Fruit fly (Drosophila melanogaster) whole organism, embryonic: ENCODE data around the gene CG11898.

Source experiments
- Blimp-1 ChIP-seq: fragments of 200-800 bp; sonication (Bioruptor generic); optimal IDR thresholded peaks from 3 replicates; lab custom pipeline; 2018; ENCODE audit warnings: missing biosample characterization, missing genetic modification characterization, mild to moderate bottlenecking, moderate library complexity, missing genetic modification reagents
- CG10209 ChIP-seq: fragments of 200-800 bp; sonication (Bioruptor generic); optimal IDR thresholded peaks from 3 replicates; lab custom pipeline; 2017; ENCODE audit warnings: missing biosample characterization, mild to moderate bottlenecking, missing genetic modification characterization, missing genetic modification reagents
- CG11093 ChIP-seq: fragments of 200-800 bp; sonication (Bioruptor generic); IDR thresholded peaks from 3 replicates; pipeline ENCODE4 v1.3.6; 2022; ENCODE audit warnings: missing biosample characterization, missing genetic modification characterization
- CG11398 ChIP-seq: fragments of 200-800 bp; sonication (Bioruptor generic); optimal IDR thresholded peaks from 2 replicates; lab custom pipeline; 2016; ENCODE audit warnings: missing biosample characterization, missing genetic modification characterization
- CG12071 ChIP-seq: fragments of 200-800 bp; sonication (Bioruptor generic); optimal IDR thresholded peaks from 3 replicates; lab custom pipeline; 2018; ENCODE audit warnings: missing biosample characterization, mild to moderate bottlenecking, missing genetic modification characterization
- CG13287 ChIP-seq: fragments of 200-800 bp; sonication (Bioruptor generic); IDR thresholded peaks from 2 replicates; pipeline ENCODE4 v1.3.6; 2022; ENCODE audit warnings: missing biosample characterization, missing genetic modification characterization; ENCODE audit not compliant: partially characterized antibody
- CG13424 ChIP-seq: fragments of 200-800 bp; sonication (Bioruptor generic); optimal IDR thresholded peaks from 2 replicates; lab custom pipeline; 2019; ENCODE audit warnings: missing biosample characterization, mild to moderate bottlenecking, missing genetic modification characterization, moderate library complexity
- CG14014 ChIP-seq: fragments of 200-800 bp; sonication (Bioruptor generic); IDR thresholded peaks from 2 replicates; pipeline ENCODE4 v1.3.6; 2022; ENCODE audit warnings: missing biosample characterization, missing genetic modification characterization
- CG15479 ChIP-seq: fragments of 200-800 bp; sonication (Bioruptor generic); optimal IDR thresholded peaks from 3 replicates; lab custom pipeline; 2019; ENCODE audit warnings: missing biosample characterization, mild to moderate bottlenecking, missing genetic modification characterization, moderate library complexity
- CG15514 ChIP-seq: fragments of 200-800 bp; sonication (Bioruptor generic); optimal IDR thresholded peaks from 3 replicates; lab custom pipeline; 2017; ENCODE audit warnings: missing biosample characterization, missing genetic modification characterization, mild to moderate bottlenecking, moderate library complexity, missing genetic modification reagents
- CG2678 ChIP-seq: fragments of 200-800 bp; sonication (Bioruptor generic); optimal IDR thresholded peaks from 3 replicates; lab custom pipeline; 2019; ENCODE audit warnings: missing biosample characterization, mild to moderate bottlenecking, missing genetic modification characterization, moderate library complexity
- CG3726 ChIP-seq: fragments of 200-800 bp; sonication (Bioruptor generic); IDR thresholded peaks from 3 replicates; pipeline ENCODE4, ENCODE4 v1.3.6; 2022; ENCODE audit warnings: missing biosample characterization, missing genetic modification characterization
- CG3847 ChIP-seq: fragments of 200-800 bp; sonication (Bioruptor generic); IDR thresholded peaks from 2 replicates; pipeline ENCODE4 v1.3.6; 2022; ENCODE audit warnings: missing biosample characterization, missing genetic modification characterization
- CG3995 ChIP-seq: fragments of 200-800 bp; sonication (Bioruptor generic); optimal IDR thresholded peaks from 3 replicates; lab custom pipeline; 2016; ENCODE audit warnings: missing biosample characterization, missing genetic modification characterization
- CG4282 ChIP-seq: fragments of 200-800 bp; sonication (Bioruptor generic); optimal IDR thresholded peaks from 2 replicates; lab custom pipeline; 2016; ENCODE audit warnings: missing biosample characterization, missing genetic modification characterization
- CG4360 ChIP-seq: fragments of 200-800 bp; sonication (Bioruptor generic); IDR thresholded peaks from 2 replicates; pipeline ENCODE4 v1.3.6; 2022; ENCODE audit warnings: missing biosample characterization, missing genetic modification characterization
- CG4404 ChIP-seq: fragments of 200-800 bp; sonication (Bioruptor generic); IDR thresholded peaks from 2 replicates; pipeline ENCODE4 v1.3.6; 2022; ENCODE audit warnings: missing biosample characterization, missing genetic modification characterization
- CG4707 ChIP-seq: fragments of 200-800 bp; sonication (Bioruptor generic); optimal IDR thresholded peaks from 2 replicates; lab custom pipeline; 2018; ENCODE audit warnings: missing biosample characterization, mild to moderate bottlenecking, missing genetic modification characterization, moderate library complexity
- CG6813 ChIP-seq: fragments of 200-800 bp; sonication (Bioruptor generic); optimal IDR thresholded peaks from 2 replicates; lab custom pipeline; 2017; ENCODE audit warnings: missing biosample characterization, missing genetic modification characterization, mild to moderate bottlenecking, moderate library complexity, missing genetic modification reagents
- CG7271 ChIP-seq: fragments of 200-800 bp; sonication (Bioruptor generic); optimal IDR thresholded peaks from 2 replicates; lab custom pipeline; 2018; ENCODE audit warnings: missing biosample characterization, mild to moderate bottlenecking, missing genetic modification characterization, moderate library complexity
- CG7357 ChIP-seq: fragments of 200-800 bp; sonication (Bioruptor generic); IDR thresholded peaks from 3 replicates; pipeline ENCODE4 v1.3.6; 2022; ENCODE audit warnings: missing biosample characterization, missing genetic modification characterization
- CG9876 ChIP-seq: fragments of 200-800 bp; sonication (Bioruptor generic); optimal IDR thresholded peaks from 2 replicates; lab custom pipeline; 2016; ENCODE audit warnings: missing biosample characterization, missing genetic modification characterization
- Chrac-16 ChIP-seq: fragments of 200-800 bp; sonication (Bioruptor generic); optimal IDR thresholded peaks from 3 replicates; lab custom pipeline; 2016; ENCODE audit warnings: missing biosample characterization, missing genetic modification characterization
- D ChIP-seq, 2 experiments: fragments of 200-800 bp in 1 of 2; fragments of >200 bp in 1 of 2; sonication (Bioruptor generic) in 1 of 2; optimal IDR thresholded peaks; 2 replicates in 1 of 2; 3 replicates in 1 of 2; lab custom pipeline; 2017; ENCODE audit warnings: mild to moderate bottlenecking in 1 of 2, missing biosample characterization in 1 of 2, missing genetic modification characterization in 1 of 2, missing genetic modification reagents in 1 of 2
- Dbx ChIP-seq: fragments of 200-800 bp; sonication (Bioruptor generic); IDR thresholded peaks from 3 replicates; pipeline ENCODE4 v1.3.6; 2022; ENCODE audit warnings: missing biosample characterization, missing genetic modification characterization
- Gsc ChIP-seq: fragments of 200-800 bp; sonication (Bioruptor generic); IDR thresholded peaks from 2 replicates; pipeline ENCODE4 v1.3.6; 2022; ENCODE audit warnings: missing biosample characterization, missing genetic modification characterization
- Hey ChIP-seq: fragments of 200-800 bp; sonication (Bioruptor generic); optimal IDR thresholded peaks from 3 replicates; lab custom pipeline; 2018; ENCODE audit warnings: missing biosample characterization, mild to moderate bottlenecking, missing genetic modification characterization
- Hmx ChIP-seq: fragments of 200-800 bp; sonication (Bioruptor generic); optimal IDR thresholded peaks from 2 replicates; lab custom pipeline; 2016; ENCODE audit warnings: missing biosample characterization, missing genetic modification characterization
- Hr51 ChIP-seq, 2 experiments: fragments of 200-800 bp; sonication (Bioruptor generic); optimal IDR thresholded peaks; 2 replicates in 1 of 2; 3 replicates in 1 of 2; lab custom pipeline; 2016 to 2018; ENCODE audit warnings: missing biosample characterization in 2 of 2, missing genetic modification characterization in 2 of 2, mild to moderate bottlenecking in 1 of 2, moderate library complexity in 1 of 2
- MTF-1 ChIP-seq: fragments of 200-800 bp; sonication (Bioruptor generic); optimal IDR thresholded peaks from 2 replicates; lab custom pipeline; 2018; ENCODE audit warnings: missing biosample characterization, mild to moderate bottlenecking, missing genetic modification characterization, borderline replicate concordance
- Mad ChIP-seq: fragments of 200-800 bp; sonication (Bioruptor generic); optimal IDR thresholded peaks from 2 replicates; lab custom pipeline; 2016; ENCODE audit warnings: missing biosample characterization, missing genetic modification characterization
- Mrtf ChIP-seq: fragments of 200-800 bp; sonication (Bioruptor generic); IDR thresholded peaks from 3 replicates; pipeline ENCODE4 v1.3.6; 2022; ENCODE audit warnings: missing biosample characterization, missing genetic modification characterization
- Neu2 ChIP-seq: fragments of 200-800 bp; sonication (Bioruptor generic); optimal IDR thresholded peaks from 3 replicates; lab custom pipeline; 2016; ENCODE audit warnings: missing biosample characterization, missing genetic modification characterization, borderline replicate concordance
- PHDP ChIP-seq: fragments of 200-800 bp; sonication (Bioruptor generic); optimal IDR thresholded peaks from 3 replicates; lab custom pipeline; 2018; ENCODE audit warnings: missing biosample characterization, mild to moderate bottlenecking, missing genetic modification characterization, moderate library complexity
- Sin3A ChIP-seq: fragments of >200 bp; optimal IDR thresholded peaks from 2 replicates; lab custom pipeline; 2018
- Spps ChIP-seq: fragments of 200-800 bp; sonication (Bioruptor generic); optimal IDR thresholded peaks from 2 replicates; lab custom pipeline; 2018; ENCODE audit warnings: missing biosample characterization, mild to moderate bottlenecking, missing genetic modification characterization
- Xbp1 ChIP-seq: fragments of 200-800 bp; sonication (Bioruptor generic); optimal IDR thresholded peaks from 3 replicates; lab custom pipeline; 2016; ENCODE audit warnings: missing biosample characterization, mild to moderate bottlenecking, missing genetic modification characterization
- bab2 ChIP-seq: fragments of 200-800 bp; sonication (Bioruptor generic); optimal IDR thresholded peaks from 2 replicates; lab custom pipeline; 2016; ENCODE audit warnings: missing biosample characterization, missing genetic modification characterization
- btn ChIP-seq: fragments of 200-800 bp; sonication (Bioruptor generic); optimal IDR thresholded peaks from 2 replicates; lab custom pipeline; 2016; ENCODE audit warnings: missing biosample characterization, missing genetic modification characterization
- fu2 ChIP-seq: fragments of 200-800 bp; sonication (Bioruptor generic); optimal IDR thresholded peaks from 2 replicates; lab custom pipeline; 2016; ENCODE audit warnings: missing biosample characterization, missing genetic modification characterization
- lmd ChIP-seq: fragments of 200-800 bp; sonication (Bioruptor generic); IDR thresholded peaks from 2 replicates; pipeline ENCODE4 v1.3.6; 2022; ENCODE audit warnings: missing biosample characterization, missing genetic modification characterization
- luna ChIP-seq: fragments of 200-800 bp; sonication (Bioruptor generic); optimal IDR thresholded peaks from 2 replicates; lab custom pipeline; 2016; ENCODE audit warnings: missing biosample characterization, missing genetic modification characterization
- mld ChIP-seq: fragments of 200-800 bp; sonication (Bioruptor generic); IDR thresholded peaks from 3 replicates; pipeline ENCODE4 v1.3.6; 2022; ENCODE audit warnings: missing biosample characterization, missing genetic modification characterization; ENCODE audit not compliant: partially characterized antibody
- oc ChIP-seq: fragments of 200-800 bp; sonication (Bioruptor generic); optimal IDR thresholded peaks from 2 replicates; lab custom pipeline; 2018; ENCODE audit warnings: missing biosample characterization, mild to moderate bottlenecking, missing genetic modification characterization, moderate library complexity
- pan ChIP-seq, 4 experiments: fragments of >200 bp in 3 of 4; fragments of 200-800 bp in 1 of 4; sonication (Bioruptor generic) in 1 of 4; optimal IDR thresholded peaks in 3 of 4; IDR thresholded peaks in 1 of 4; 2 replicates each; pipeline versions ENCODE4 v1.3.6 to Lab custom; 2017 to 2022; ENCODE audit warnings: missing biosample characterization in 2 of 4, missing genetic modification characterization in 2 of 4, mixed read lengths in 1 of 4
- scrt ChIP-seq: fragments of 200-800 bp; sonication (Bioruptor generic); optimal IDR thresholded peaks from 2 replicates; lab custom pipeline; 2018; ENCODE audit warnings: missing biosample characterization, mild to moderate bottlenecking, missing genetic modification characterization, moderate library complexity
- so ChIP-seq: fragments of 200-800 bp; sonication (Bioruptor generic); IDR thresholded peaks from 3 replicates; pipeline ENCODE4 v1.3.6; 2022; ENCODE audit warnings: missing biosample characterization, missing genetic modification characterization
- tna ChIP-seq: fragments of 200-800 bp; sonication (Bioruptor generic); IDR thresholded peaks from 2 replicates; pipeline ENCODE4 v1.3.6; 2022; ENCODE audit warnings: missing biosample characterization, missing genetic modification characterization; ENCODE audit not compliant: partially characterized antibody
- tx ChIP-seq: fragments of 200-800 bp; sonication (Bioruptor generic); optimal IDR thresholded peaks from 2 replicates; lab custom pipeline; 2016; ENCODE audit warnings: missing biosample characterization, missing genetic modification characterization

The CG11898 gene

DNA sequence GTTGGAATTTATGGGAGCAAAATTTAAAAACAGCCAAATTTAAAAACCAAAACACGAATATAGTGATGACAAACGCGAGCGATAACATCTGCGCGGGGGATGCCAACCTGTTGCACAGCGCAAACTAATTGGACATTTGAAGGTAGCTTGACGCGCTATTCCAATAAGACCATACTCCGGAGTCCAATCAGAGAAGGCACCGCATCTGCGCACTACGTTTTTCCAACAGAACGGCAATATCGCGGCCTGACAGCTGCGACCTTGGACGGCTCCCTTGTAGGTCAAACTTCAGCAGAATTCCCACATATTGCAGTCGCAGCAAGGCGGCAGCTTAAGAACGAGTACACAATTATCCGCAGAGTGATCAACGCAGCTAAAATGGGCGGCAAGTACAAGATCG lies 17.4 kb upstream of the CG11898 start, which contains the start of the genes CG11882 and Pglym78 (continued):
- TF ChIP-seq btn (GFP tag; lab: Kevin White, UChicago) (no peak), CG4360 (GFP tag; lab: Robert Waterston, UW) (no peak; the same call in 1 of the 2 replicates), tx (peak; percentile 34), scrt (peak; percentile 62), Gsc (no peak), CG13424 (peak; percentile 29), CG7357 (GFP tag; lab: Robert Waterston, UW) (no peak), CG6813 (GFP tag; lab: Kevin White, UChicago) (no peak), CG12071 (GFP tag; lab: Kevin White, UChicago) (no peak), CG3726 (GFP tag; lab: Robert Waterston, UW) (no peak), CG15514 (GFP tag; lab: Kevin White, UChicago) (peak; percentile 90), CG15479 (no peak), CG9876 (GFP tag; lab: Kevin White, UChicago) (peak; percentile 43), Hr51 (GFP tag; optimal IDR thresholded peaks at IDR 0.05; lab: Kevin White, UChicago) (peak; percentile 16 to 31), CG14014 (GFP tag; lab: Robert Waterston, UW) (peak; percentile 23; the same call in 1 of the 2 replicates), Spps (tag; lab: Kevin White, UChicago) (no peak), Mrtf (GFP tag; lab: Robert Waterston, UW) (no peak), mld (GFP tag; lab: Robert Waterston, UW) (no peak), tna (GFP tag; lab: Robert Waterston, UW) (peak; percentile 37; the same call in 1 of the 2 replicates), CG7271 (tag; lab: Kevin White, UChicago) (no peak), PHDP (tag; lab: Kevin White, UChicago) (no peak), MTF-1 (GFP tag; lab: Kevin White, UChicago) (peak; percentile 45), Blimp-1 (GFP tag; lab: Kevin White, UChicago) (no peak), CG11093 (GFP tag; lab: Robert Waterston, UW) (no peak), CG3995 (GFP tag; lab: Kevin White, UChicago) (no peak), CG3847 (GFP tag; lab: Robert Waterston, UW) (peak; percentile 90), Dbx (GFP tag; lab: Robert Waterston, UW) (peak; percentile 66; the same call in 2 of the 3 replicates), Sin3A (peak; percentile 66), Neu2 (GFP tag; lab: Kevin White, UChicago) (no peak), CG4404 (no peak), Xbp1 (GFP tag; lab: Kevin White, UChicago) (peak; percentile 52), CG2678 (tag; lab: Kevin White, UChicago) (no peak), Hmx (GFP tag; lab: Kevin White, UChicago) (no peak), bab2 (GFP tag; lab: Kevin White, UChicago) (peak; percentile 51), lmd (GFP tag; lab: Robert Waterston, UW) (no peak; the same call in 1 of the 2 replicates), Chrac-16 (peak; percentile 36), fu2 (peak; percentile 46), oc (tag; lab: Kevin White, UChicago) (no peak), Hey (tag; lab: Kevin White, UChicago) (no peak), luna (GFP tag; lab: Kevin White, UChicago) (no peak), CG13287 (GFP tag; lab: Robert Waterston, UW) (peak; percentile 78), so (GFP tag; lab: Robert Waterston, UW) (peak; percentile 15; the same call in 1 of the 3 replicates), Mad (no peak), CG4282 (GFP tag; lab: Kevin White, UChicago) (peak; percentile 47), CG11398 (GFP tag; lab: Kevin White, UChicago) (no peak), CG4707 (GFP tag; lab: Kevin White, UChicago) (no peak), D (optimal IDR thresholded peaks at IDR 0.05; lab: Kevin White, UChicago) (peak; percentile 77), D (GFP tag; optimal IDR thresholded peaks at IDR 0.05; lab: Kevin White, UChicago) (no peak), CG10209 (no peak), pan (optimal IDR thresholded peaks at IDR 0.05; lab: Kevin White, UChicago) (no peak), pan (GFP tag; optimal IDR thresholded peaks at IDR 0.05 in 1 of 2, IDR thresholded peaks at IDR 0.05 in 1 of 2) (peak in 1 of 2 experiments; percentile 39)
